Worm (Caenorhabditis elegans): Measurements from ENCODE around the gene cest-12.

cest-12 gene

DNA sequence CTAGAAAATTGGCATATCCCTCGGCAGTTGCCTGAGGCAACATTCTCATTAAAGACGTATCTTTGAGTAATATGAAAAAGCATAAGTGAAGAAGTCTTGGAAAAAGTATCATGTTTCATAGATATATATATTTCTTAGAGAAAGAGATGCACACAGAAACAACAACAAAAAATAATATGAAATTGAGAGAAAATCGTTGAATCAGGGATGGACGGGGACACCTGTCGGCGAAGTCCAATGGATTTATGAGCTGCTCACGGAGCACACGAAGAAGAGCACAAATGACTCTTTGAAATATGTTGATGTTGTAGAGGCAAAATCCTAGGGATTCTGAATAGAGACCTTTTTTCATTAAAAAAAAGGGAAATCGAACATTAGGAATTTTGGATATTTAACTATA is 13.8 kb upstream of the cest-12 start:
- TF ChIP-seq cog-1 (tag; optimal IDR thresholded peaks at IDR 0.05): peak; percentile 3
- TF ChIP-seq tab-1 (GFP tag; IDR thresholded peaks at IDR 0.05): no peak

DNA sequence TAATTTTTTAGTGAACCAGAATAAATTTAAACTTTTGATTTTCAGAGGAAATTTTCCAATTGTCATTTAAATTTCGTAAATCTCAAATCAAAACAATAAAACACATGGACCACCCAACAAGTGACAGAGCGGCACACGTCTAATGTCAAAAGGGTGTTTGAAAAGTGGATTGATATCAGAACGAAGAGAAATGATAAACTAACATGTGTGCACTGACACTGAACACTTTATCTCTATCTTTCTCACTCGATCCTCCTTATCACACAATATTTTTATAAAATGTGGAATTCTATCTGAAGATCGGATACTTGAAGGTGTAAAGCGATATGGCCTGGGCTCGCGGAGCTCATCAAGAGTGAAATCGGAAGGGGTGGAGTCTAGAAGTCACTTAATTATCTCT is 12.3 kb upstream of the cest-12 start:
- TF ChIP-seq med-1 (GFP tag; optimal IDR thresholded peaks at IDR 0.05; ENCODE audit: insufficient read depth) (no peak), tab-1 (GFP tag; IDR thresholded peaks at IDR 0.05) (no peak), ztf-29 (GFP tag; IDR thresholded peaks at IDR 0.05) (no peak), flt-1 (GFP tag; IDR thresholded peaks at IDR 0.05) (no peak), ztf-23 (GFP tag; IDR thresholded peaks at IDR 0.05) (no peak), cog-1 (tag; optimal IDR thresholded peaks at IDR 0.05) (no peak), ref-1 (GFP tag; conservative IDR thresholded peaks at IDR 0.05) (no peak), T22C8.4 (GFP tag; IDR thresholded peaks at IDR 0.05) (no peak), klf-2 (GFP tag; conservative IDR thresholded peaks at IDR 0.05) (no peak)

DNA sequence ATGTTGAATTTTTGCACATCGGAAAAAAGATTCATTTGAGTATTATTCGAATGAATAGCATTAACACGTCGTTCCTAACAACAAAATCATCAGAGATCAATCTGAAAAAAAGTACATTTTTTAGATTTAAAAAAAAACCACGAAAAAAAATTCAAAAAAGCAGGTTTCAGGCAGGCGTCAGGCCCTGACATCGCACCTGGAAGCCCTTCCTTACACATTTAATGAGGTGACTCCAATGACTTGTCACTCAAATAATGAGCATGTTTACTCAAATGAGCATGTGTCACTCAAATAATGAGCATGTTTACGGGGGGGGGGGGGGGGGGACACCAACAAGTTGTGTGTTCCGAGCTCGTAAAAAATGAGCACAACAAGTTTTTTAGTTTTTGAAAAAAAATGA is 11.0 kb upstream of the cest-12 start, which contains the start of gene lron-12:
Gene lron-12, minus strand, starts transcription at position 101 of the 400 bp plus-strand sequence.
- TF ChIP-seq tab-1 (GFP tag; IDR thresholded peaks at IDR 0.05) (no peak), ztf-29 (GFP tag; IDR thresholded peaks at IDR 0.05) (no peak), ref-1 (GFP tag; conservative IDR thresholded peaks at IDR 0.05) (no peak), klf-2 (GFP tag; conservative IDR thresholded peaks at IDR 0.05) (no peak), med-1 (GFP tag; optimal IDR thresholded peaks at IDR 0.05; ENCODE audit: insufficient read depth) (no peak), T22C8.4 (GFP tag; IDR thresholded peaks at IDR 0.05) (no peak), flt-1 (GFP tag; IDR thresholded peaks at IDR 0.05) (no peak), cog-1 (tag; optimal IDR thresholded peaks at IDR 0.05) (no peak), ztf-23 (GFP tag; IDR thresholded peaks at IDR 0.05) (no peak)

DNA sequence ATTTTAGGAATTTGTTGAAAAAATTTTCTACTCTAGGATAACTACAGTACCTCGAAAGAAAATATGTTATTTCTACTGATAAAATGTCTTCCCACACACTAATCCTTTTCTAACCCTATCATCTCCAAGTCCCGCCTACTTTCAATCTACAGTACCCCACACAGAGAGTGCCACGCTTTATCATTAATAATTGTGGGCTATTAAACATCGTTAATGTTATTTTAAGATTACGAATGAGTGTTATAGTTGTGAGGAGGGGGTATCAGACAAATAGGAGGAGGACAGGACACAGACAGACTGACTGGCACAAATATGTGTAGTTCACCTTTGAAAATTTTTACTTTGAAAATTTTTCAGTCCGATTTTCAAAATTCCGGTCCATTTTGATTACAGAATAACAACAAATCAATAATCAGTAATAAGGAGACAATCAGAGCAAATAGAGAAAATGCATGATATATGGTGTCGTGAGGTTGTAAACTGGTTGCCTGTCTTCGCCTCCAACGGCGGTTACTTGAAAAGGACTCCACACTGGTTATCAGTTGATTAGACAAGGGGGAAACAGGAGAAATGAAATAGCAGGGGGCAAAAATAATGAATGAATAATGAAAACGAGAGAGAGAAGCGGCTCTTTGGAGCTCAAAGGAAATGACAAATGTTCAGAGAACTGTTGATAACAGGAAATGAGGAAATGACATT is 13.0 kb downstream of the cest-12 start:
- TF ChIP-seq tab-1 (GFP tag; IDR thresholded peaks at IDR 0.05) (no peak), ref-1 (GFP tag; conservative IDR thresholded peaks at IDR 0.05) (no peak), T22C8.4 (GFP tag; IDR thresholded peaks at IDR 0.05) (no peak), flt-1 (GFP tag; IDR thresholded peaks at IDR 0.05) (no peak), ztf-23 (GFP tag; IDR thresholded peaks at IDR 0.05) (no peak), ztf-29 (GFP tag; IDR thresholded peaks at IDR 0.05) (no peak), cog-1 (tag; optimal IDR thresholded peaks at IDR 0.05) (no peak), med-1 (GFP tag; optimal IDR thresholded peaks at IDR 0.05; ENCODE audit: insufficient read depth) (no peak), klf-2 (GFP tag; conservative IDR thresholded peaks at IDR 0.05) (no peak)

DNA sequence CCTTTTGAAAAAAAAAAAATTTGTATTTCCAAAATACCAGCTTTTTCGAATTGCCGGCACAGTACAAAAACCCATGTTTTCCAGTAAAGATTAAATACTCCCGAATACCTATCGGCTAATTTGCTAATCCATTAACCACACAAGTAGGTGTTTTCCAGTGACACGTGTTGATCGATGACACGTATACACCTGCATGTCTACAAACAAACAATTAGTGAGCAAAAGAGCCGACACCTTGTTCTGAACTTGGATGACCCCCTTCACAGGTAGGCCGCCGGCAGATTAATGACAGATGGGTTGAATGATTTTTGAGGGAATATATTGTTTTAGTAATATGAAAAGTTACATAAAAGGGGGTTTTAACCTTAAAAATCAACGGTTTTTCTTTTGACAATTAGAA is 14.7 kb downstream of the cest-12 start:
- no peak for TF ChIP-seq T22C8.4 (GFP tag; IDR thresholded peaks at IDR 0.05)
- TF ChIP-seq ztf-23 (GFP tag; IDR thresholded peaks at IDR 0.05): no peak
- no peak for TF ChIP-seq klf-2 (GFP tag; conservative IDR thresholded peaks at IDR 0.05)
- no peak for TF ChIP-seq ztf-29 (GFP tag; IDR thresholded peaks at IDR 0.05)
- no peak for TF ChIP-seq tab-1 (GFP tag; IDR thresholded peaks at IDR 0.05)
- TF ChIP-seq flt-1 (GFP tag; IDR thresholded peaks at IDR 0.05): no peak
- no peak for TF ChIP-seq cog-1 (tag; optimal IDR thresholded peaks at IDR 0.05)
- no peak for TF ChIP-seq med-1 (GFP tag; optimal IDR thresholded peaks at IDR 0.05; ENCODE audit: insufficient read depth)

DNA sequence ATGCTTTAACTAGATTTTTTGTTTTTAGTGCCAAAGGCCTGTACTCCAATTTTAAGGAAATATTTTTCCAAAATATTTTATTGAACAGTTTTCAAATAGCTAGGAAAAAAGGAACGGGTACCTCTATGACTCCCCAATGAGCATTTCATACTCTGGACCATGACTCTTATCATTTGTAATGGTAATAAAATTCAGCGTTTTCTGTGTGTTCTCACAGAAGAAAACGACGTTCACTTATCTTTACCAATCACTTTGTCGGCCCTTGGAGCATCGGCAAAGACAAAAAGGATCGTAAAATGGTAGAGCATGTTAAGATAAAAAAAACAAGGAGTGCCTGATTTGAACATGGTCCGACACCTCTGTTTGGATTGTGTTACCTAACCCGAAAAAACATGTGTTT is 19.8 kb downstream of the cest-12 start:
- TF ChIP-seq tab-1 (GFP tag; IDR thresholded peaks at IDR 0.05): no peak
- no peak for TF ChIP-seq T22C8.4 (GFP tag; IDR thresholded peaks at IDR 0.05)
- no peak for TF ChIP-seq flt-1 (GFP tag; IDR thresholded peaks at IDR 0.05)
- no peak for TF ChIP-seq ztf-29 (GFP tag; IDR thresholded peaks at IDR 0.05)
- no peak for TF ChIP-seq med-1 (GFP tag; optimal IDR thresholded peaks at IDR 0.05; ENCODE audit: insufficient read depth)
- TF ChIP-seq cog-1 (tag; optimal IDR thresholded peaks at IDR 0.05): no peak
- no peak for TF ChIP-seq ref-1 (GFP tag; conservative IDR thresholded peaks at IDR 0.05)
- no peak for TF ChIP-seq ztf-23 (GFP tag; IDR thresholded peaks at IDR 0.05)
- no peak for TF ChIP-seq klf-2 (GFP tag; conservative IDR thresholded peaks at IDR 0.05)

DNA sequence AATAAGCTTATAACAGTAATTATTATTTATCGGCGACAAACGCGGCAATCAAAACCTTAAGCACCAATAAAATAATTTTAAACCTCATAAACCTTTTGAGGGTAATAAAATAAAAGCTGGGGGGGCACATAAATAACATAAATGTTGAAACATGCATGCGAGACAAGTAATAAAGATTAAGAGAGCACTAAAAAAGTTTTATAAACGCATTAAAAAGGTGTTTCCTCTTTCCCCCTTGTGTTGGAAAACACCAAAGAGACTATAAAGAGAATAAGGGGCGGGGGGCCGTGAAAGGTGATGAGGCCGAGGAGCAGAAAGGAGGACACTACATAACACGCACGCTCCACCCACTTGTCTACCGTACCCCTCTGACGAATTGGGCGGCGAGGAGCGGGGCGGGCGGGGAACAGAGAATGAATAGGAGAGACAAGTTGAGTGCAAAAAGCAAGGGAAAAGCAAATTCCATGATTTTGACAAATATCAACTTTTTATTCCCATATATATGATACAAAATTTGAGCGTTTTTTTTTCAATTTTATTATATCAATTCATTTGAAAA is 22.5 kb downstream of the cest-12 start:
- no peak for TF ChIP-seq flt-1 (GFP tag; IDR thresholded peaks at IDR 0.05)
- TF ChIP-seq cog-1 (tag; optimal IDR thresholded peaks at IDR 0.05): peak; percentile 49

DNA sequence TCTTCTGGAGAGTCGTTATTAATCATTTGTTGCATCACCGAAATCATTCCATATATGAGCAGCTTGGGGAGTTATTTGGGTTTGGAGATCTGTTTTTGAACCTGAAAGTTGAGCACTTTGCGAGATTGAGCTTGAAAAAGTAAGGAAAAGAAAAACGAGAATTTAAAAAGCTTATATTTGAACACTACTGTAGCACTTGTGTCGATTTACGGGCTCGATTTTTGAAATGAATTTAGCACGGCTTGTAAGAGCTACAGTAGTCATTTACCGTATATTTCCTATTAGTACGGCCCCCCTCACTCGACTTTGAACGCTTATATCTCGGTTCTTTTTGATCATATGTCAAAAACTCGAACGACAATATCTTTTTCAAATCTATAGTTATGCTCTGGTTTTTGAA is 23.1 kb downstream of the cest-12 start, which contains the start of gene nob-1:
Gene nob-1, minus strand, starts transcription at position 101 of the 400 bp plus-strand sequence.
- no peak for TF ChIP-seq cog-1 (tag; optimal IDR thresholded peaks at IDR 0.05)
- TF ChIP-seq ztf-29 (GFP tag; IDR thresholded peaks at IDR 0.05): no peak
- no peak for TF ChIP-seq ref-1 (GFP tag; conservative IDR thresholded peaks at IDR 0.05)
- TF ChIP-seq klf-2 (GFP tag; conservative IDR thresholded peaks at IDR 0.05): no peak
- TF ChIP-seq T22C8.4 (GFP tag; IDR thresholded peaks at IDR 0.05): no peak
- no peak for TF ChIP-seq flt-1 (GFP tag; IDR thresholded peaks at IDR 0.05)
- TF ChIP-seq med-1 (GFP tag; optimal IDR thresholded peaks at IDR 0.05; ENCODE audit: insufficient read depth): no peak
- TF ChIP-seq ztf-23 (GFP tag; IDR thresholded peaks at IDR 0.05): no peak
- no peak for TF ChIP-seq tab-1 (GFP tag; IDR thresholded peaks at IDR 0.05)

DNA sequence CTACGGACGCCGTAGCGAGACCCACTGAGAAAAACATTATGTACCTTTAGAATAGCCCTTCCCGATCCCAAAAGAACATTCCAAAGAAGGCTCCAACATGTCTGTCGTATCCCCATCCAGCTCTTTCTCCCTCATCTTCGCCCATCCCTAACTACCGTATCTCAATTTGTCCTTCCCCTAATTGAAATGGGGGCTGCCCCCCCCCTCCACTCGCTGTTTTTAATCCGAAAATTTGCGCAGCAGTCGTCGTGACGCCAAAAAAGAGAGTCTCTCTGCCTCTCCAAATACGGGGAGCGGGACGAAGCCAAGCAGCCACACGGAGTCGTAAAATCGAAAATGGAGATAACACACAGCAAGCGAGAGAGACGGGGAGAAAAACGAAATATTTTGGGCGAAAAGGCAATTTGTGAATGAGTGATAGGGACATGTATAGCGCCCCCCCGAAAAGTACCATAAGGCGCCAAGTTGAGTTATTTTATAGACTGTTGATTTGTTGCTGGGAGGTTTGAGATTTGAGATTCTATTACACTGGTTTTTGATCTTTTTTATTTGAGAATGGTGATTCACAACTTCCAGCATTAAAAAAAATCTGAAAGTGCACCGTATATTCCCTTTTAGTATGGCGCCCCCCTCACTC is 25.2 kb downstream of the cest-12 start:
- TF ChIP-seq ref-1 (GFP tag; conservative IDR thresholded peaks at IDR 0.05) (no peak), ztf-23 (GFP tag; IDR thresholded peaks at IDR 0.05) (peak; percentile 40; the same call in 1 of the 2 replicates)

DNA sequence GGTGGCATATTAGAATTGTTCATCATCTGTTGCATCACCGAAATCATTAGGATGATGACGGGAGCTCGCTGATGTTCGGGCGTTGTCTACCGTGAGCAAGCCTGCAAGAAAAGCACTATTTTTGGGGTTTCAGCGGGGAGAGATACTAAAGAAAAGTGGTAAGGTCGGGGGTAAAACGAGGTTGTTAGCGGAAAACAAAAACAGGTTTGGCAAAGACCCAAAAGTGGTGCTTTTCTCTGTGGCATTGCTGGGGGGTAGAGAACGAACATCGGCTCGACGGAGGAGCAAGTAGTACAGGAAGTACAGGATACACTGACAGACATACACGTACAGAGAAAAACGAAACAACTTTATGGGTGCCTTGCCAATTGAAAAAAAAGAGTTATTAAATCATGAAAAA is 29.9 kb downstream of the cest-12 start, which contains the start of gene php-3:
Gene php-3, minus strand, starts transcription at position 101 of the 400 bp plus-strand sequence.
- no peak for TF ChIP-seq klf-2 (GFP tag; conservative IDR thresholded peaks at IDR 0.05)
- no peak for TF ChIP-seq T22C8.4 (GFP tag; IDR thresholded peaks at IDR 0.05)
- no peak for TF ChIP-seq med-1 (GFP tag; optimal IDR thresholded peaks at IDR 0.05; ENCODE audit: insufficient read depth)
- no peak for TF ChIP-seq ref-1 (GFP tag; conservative IDR thresholded peaks at IDR 0.05)
- no peak for TF ChIP-seq ztf-23 (GFP tag; IDR thresholded peaks at IDR 0.05)
